Fruit fly (Drosophila melanogaster) whole organism, embryonic: Measurements from ENCODE around the gene CG3634.

Source experiments
- B-H1 ChIP-seq: fragments of 200-800 bp; sonication (Bioruptor generic); IDR thresholded peaks from 3 replicates; pipeline ENCODE4 v1.3.6; 2022; ENCODE audit warnings: missing biosample characterization, missing genetic modification characterization
- CG12299 ChIP-seq: fragments of 200-800 bp; sonication (Bioruptor generic); optimal IDR thresholded peaks from 2 replicates; lab custom pipeline; 2018; ENCODE audit warnings: missing biosample characterization, mild to moderate bottlenecking, missing genetic modification characterization
- CG30431 ChIP-seq: fragments of 200-800 bp; sonication (Bioruptor generic); optimal IDR thresholded peaks from 2 replicates; lab custom pipeline; 2017; ENCODE audit warnings: missing biosample characterization, missing genetic modification characterization
- CG7745 ChIP-seq: fragments of 200-800 bp; sonication (Bioruptor generic); optimal IDR thresholded peaks from 2 replicates; lab custom pipeline; 2018; ENCODE audit warnings: missing biosample characterization, mild to moderate bottlenecking, missing genetic modification characterization, moderate library complexity
- Rfx ChIP-seq: fragments of 200-800 bp; sonication (Bioruptor generic); IDR thresholded peaks from 2 replicates; pipeline ENCODE4 v1.3.6; 2022; ENCODE audit warnings: missing biosample characterization, missing genetic modification characterization
- ato ChIP-seq: fragments of 200-800 bp; sonication (Bioruptor generic); IDR thresholded peaks from 2 replicates; pipeline ENCODE4 v1.3.6; 2022; ENCODE audit warnings: missing biosample characterization, missing genetic modification characterization; ENCODE audit not compliant: partially characterized antibody
- fd102C ChIP-seq: fragments of 200-800 bp; sonication (Bioruptor generic); optimal IDR thresholded peaks from 2 replicates; lab custom pipeline; 2018; ENCODE audit warnings: missing biosample characterization, mild to moderate bottlenecking, missing genetic modification characterization, moderate library complexity
- jumu ChIP-seq: fragments of 200-800 bp; sonication (Bioruptor generic); optimal IDR thresholded peaks from 3 replicates; lab custom pipeline; 2016; ENCODE audit warnings: missing biosample characterization, missing genetic modification characterization

dm6 chr3L:20800208-20800607, 8.9 kb downstream of the CG3634 start, which contains the start of gene Spc105R:
- TF ChIP-seq fd102C (GFP tag; lab: Kevin White, UChicago) (no peak), ato (no peak), CG30431 (GFP tag; lab: Kevin White, UChicago) (no peak), B-H1 (GFP tag; lab: Robert Waterston, UW) (no peak), CG7745 (no peak), CG12299 (no peak), jumu (GFP tag; lab: Kevin White, UChicago) (no peak), Rfx (GFP tag; lab: Robert Waterston, UW) (no peak)
